Fruit fly (Drosophila melanogaster) S2 (cell line): ENCODE data around the gene Scsalpha1.

ENCODE experiments used
- CG8478 ChIP-seq: fragments of >200 bp; optimal IDR thresholded peaks from 2 replicates; lab custom pipeline; 2018
- CTCF ChIP-seq, 2 experiments: fragments of >200 bp; optimal IDR thresholded peaks; 2 replicates each; lab custom pipeline; 2018

The Scsalpha1 gene

dm6 chr3L:3785002-3785661, 28.9 kb upstream of the Scsalpha1 start:
- TF ChIP-seq CG8478 (lab: Kevin White, UChicago): no peak
- TF ChIP-seq CTCF (optimal IDR thresholded peaks at IDR 0.05; lab: Kevin White, UChicago): no peak

- TF ChIP-seq CTCF (optimal IDR thresholded peaks at IDR 0.05; lab: Kevin White, UChicago) (no peak), CG8478 (lab: Kevin White, UChicago) (no peak)
Observed at dm6 chr3L:3785688-3786087, 28.3 kb upstream of the Scsalpha1 start.

DNA sequence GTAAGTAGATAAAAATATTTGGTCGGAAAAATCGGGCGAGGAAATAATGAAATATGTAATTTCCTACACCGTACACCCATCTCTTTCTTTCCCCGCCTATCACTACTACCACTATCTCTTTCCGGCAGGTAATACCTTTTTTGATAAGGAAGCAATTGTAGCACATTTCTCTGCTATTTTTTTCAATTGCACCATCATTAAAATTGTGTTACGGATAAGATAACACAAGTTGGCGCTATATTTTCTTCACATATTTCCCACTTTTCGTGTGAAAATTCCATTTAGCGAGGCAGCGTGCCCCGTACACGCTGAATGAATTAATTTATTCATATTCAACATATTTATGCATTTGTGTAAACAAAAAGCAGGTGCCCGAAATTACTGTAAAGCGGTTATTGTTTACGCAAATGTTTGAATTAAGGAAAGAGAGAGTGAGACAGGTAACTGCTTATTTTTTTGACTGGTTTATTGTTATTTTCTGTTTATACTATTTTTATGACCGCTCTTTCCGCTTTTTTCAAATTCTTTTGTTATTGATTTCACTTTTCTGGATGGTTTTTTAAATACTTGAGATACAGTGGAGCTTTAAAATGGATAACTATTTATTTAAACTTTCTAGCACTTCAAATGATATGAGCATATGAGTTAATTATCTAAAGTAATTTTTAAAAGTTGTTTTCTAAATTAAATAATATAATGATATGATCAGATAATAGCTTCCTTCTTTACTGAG, 27.5 kb upstream of the Scsalpha1 start:
- no peak for TF ChIP-seq CG8478 (lab: Kevin White, UChicago)
- TF ChIP-seq CTCF (optimal IDR thresholded peaks at IDR 0.05; lab: Kevin White, UChicago): no peak

DNA sequence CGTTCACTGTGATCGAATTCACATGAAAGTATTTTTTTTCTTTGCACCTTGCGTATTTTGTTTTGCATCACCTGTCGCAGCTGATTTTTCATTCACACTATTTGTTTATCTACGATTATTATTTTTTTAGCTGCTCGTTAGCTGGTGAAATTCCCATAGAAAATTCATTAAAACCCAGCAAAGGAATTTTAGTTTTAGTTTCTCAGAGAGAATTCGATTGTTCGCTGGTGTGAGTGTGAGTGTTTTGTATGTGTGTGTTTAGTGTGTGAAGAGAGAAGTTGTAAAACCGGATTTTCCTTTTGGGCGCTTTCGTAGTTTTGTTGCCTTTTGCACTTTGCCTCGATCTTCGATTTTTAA, 27.0 kb upstream of the Scsalpha1 start:
- no peak for TF ChIP-seq CTCF (optimal IDR thresholded peaks at IDR 0.05; lab: Kevin White, UChicago)

DNA sequence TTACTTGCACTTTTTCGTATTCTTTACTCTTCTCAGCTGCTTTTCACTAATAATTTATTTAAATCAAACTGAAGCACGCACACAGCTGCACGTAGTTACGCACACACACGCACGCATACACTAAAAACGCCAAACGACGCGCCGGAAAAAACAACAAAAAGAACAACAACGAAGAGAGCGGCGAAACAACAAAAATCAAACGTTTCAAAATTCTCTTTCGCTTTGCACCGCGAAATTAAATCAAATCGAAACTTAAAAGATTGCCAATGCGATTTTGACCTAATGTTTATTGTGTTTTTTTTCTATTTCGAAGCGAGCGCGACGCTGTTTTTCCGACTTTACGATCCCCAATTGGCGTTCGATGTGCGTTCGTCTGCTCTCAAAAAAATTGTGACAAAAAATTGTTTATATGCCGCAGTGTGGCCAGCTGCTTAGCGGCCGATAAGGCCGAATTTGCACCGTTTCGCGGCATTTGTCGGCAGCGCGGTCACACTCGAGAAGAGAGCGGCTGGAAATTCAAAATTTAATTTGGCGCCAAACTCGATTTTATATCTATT, 26.3 kb upstream of the Scsalpha1 start:
- peak in 1 of 2 experiments; percentile 37 for TF ChIP-seq CTCF (optimal IDR thresholded peaks at IDR 0.05; lab: Kevin White, UChicago)
- no peak for TF ChIP-seq CG8478 (lab: Kevin White, UChicago)

DNA sequence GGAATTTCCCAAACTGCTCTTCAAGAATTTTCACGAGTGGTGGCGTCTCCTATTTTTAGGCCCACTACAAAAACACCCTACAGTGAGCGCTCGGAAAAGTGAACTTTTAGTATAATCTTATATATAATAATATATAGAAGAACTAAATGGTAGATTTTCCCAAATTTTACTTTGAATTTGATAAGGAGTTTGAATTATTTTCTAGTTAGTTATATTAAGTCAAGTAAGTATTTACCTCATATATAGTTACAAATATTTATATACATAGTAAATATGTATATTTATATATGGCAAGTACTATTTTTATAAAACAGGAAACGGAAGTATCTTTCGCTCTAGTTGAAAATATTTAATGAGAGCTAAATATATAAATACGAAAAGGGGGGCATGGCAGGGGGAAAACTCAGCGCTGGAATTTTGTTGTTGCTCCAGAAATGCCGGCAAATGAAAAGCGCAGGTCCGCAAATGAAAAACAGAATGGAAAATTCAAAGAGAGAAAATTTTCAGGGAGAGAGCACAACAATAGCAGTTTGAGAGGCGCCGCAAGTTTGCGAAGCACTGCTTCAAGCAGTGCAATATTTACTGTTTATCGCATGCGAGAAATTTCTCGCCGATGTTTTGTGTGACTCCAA, 25.1 kb upstream of the Scsalpha1 start:
- TF ChIP-seq CG8478 (lab: Kevin White, UChicago): no peak
- peak; percentile 30 to 67 for TF ChIP-seq CTCF (optimal IDR thresholded peaks at IDR 0.05; lab: Kevin White, UChicago)

dm6 chr3L:3790504-3790903, 23.5 kb upstream of the Scsalpha1 start, which contains the start of gene CG32266:
Gene CG32266, plus strand, starts transcription at chr3L:3790804.
- no peak for TF ChIP-seq CG8478 (lab: Kevin White, UChicago)
- no peak for TF ChIP-seq CTCF (optimal IDR thresholded peaks at IDR 0.05; lab: Kevin White, UChicago)

DNA sequence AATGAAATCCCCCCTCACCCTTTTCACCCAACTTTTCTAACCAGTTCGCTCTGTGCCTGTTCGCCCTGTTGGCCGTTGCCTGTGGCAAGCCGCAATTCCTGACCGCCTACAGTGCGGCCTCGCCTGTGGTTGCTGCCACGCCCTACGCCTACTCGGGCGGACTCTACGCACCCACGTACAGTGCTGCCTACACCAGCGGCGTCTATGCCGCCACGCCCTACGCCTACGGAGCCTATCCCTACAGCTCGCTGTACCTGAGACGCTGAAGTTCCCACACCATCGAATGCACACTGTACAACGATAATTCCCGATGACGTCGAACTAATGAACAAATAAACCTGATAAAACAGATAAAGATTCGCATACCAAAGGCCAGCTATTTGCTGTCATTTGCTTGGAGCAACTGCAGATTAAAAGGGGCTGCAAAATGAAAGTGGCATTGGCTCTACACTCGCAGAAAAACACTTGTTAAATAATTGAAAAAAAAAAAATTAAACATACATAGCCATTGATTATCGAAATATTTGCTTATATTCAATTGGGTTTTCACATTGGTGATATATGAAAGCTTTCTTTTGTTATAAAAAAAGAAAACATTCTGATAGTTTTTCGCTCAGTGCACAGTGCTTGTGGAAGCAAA, 22.8 kb upstream of the Scsalpha1 start:
- no peak for TF ChIP-seq CTCF (optimal IDR thresholded peaks at IDR 0.05; lab: Kevin White, UChicago)
- TF ChIP-seq CG8478 (lab: Kevin White, UChicago): no peak

DNA sequence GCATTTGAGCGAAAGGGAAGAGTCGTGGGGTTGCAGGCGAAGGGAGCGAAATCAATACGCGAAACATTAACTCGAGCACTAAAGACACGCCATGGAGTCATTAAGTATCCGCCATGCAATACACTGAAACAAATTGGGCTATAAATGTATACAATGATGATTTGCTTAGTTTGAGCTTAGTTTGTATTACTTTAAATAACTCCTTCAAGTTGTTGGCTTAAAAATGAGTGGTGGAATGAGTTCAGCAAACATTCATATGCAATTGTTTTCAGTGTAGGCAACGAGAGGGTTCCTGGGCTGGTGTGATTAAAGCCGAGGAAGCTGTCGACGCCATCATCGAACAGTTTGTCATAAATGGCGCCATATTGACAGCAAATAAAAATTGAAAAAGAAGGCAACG, 16.3 kb upstream of the Scsalpha1 start:
- TF ChIP-seq CG8478 (lab: Kevin White, UChicago): no peak

dm6 chr3L:3798488-3798887, 15.5 kb upstream of the Scsalpha1 start:
- no peak for TF ChIP-seq CG8478 (lab: Kevin White, UChicago)
- no peak for TF ChIP-seq CTCF (optimal IDR thresholded peaks at IDR 0.05; lab: Kevin White, UChicago)

DNA sequence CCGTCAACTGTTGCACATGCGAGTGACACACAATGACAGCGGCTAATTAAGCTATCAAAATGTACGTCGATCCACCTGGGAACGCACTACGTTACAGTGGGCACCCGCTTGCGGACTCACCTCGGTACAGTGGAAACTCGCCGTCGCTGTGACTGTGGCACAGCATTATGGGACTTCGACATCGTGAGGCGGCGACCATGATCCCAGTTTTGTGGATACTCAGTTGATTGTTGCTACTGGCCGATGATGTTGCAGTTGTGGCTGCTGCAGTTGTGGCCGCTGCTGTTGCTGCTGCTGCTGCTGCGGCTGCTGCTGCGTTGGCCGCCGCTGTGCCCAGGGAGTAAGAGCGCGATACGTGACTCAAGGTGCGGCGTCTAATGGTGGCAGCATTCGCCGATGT, 14.2 kb upstream of the Scsalpha1 start:
- TF ChIP-seq CG8478 (lab: Kevin White, UChicago) (no peak), CTCF (optimal IDR thresholded peaks at IDR 0.05; lab: Kevin White, UChicago) (no peak)

dm6 chr3L:3801343-3801742, 12.7 kb upstream of the Scsalpha1 start:
- TF ChIP-seq CG8478 (lab: Kevin White, UChicago) (no peak), CTCF (optimal IDR thresholded peaks at IDR 0.05; lab: Kevin White, UChicago) (no peak)

DNA sequence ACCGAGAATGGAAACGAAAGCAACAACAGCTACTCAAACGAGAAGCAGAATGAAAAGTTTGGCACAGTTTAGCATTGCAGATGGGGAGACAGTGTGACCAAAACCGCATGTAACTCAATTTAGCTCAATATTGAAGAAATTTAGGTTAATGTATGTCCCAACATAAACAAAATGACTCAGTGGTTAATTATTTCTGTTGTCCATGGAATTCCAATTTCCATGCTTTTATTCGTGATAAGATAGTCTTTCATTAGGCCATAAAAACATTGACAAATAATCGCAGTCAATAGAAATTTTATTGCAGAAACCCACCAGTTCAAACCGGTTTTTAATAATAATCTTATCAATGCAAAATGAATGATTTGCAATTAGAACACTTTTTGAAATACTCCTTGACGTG, 12.2 kb upstream of the Scsalpha1 start:
- TF ChIP-seq CG8478 (lab: Kevin White, UChicago) (no peak), CTCF (optimal IDR thresholded peaks at IDR 0.05; lab: Kevin White, UChicago) (no peak)

- no peak for TF ChIP-seq CG8478 (lab: Kevin White, UChicago)
- TF ChIP-seq CTCF (optimal IDR thresholded peaks at IDR 0.05; lab: Kevin White, UChicago): no peak
Observed at dm6 chr3L:3802677-3803076, 11.3 kb upstream of the Scsalpha1 start.

- TF ChIP-seq CTCF (optimal IDR thresholded peaks at IDR 0.05; lab: Kevin White, UChicago): no peak
- no peak for TF ChIP-seq CG8478 (lab: Kevin White, UChicago)
Observed at dm6 chr3L:3806330-3806729, 7.7 kb upstream of the Scsalpha1 start, which contains the start of the genes CG32264, ntc and IntS10. Gene CG32264, minus strand, starts transcription at chr3L:3806459. Gene ntc, minus strand, starts transcription at chr3L:3806459. Gene IntS10, plus strand, starts transcription at chr3L:3806710.
